Fruit fly (Drosophila melanogaster) whole organism, embryonic: ENCODE data around the gene CG43165.

Experiments used
- Aef1 ChIP-seq: fragments of 200-800 bp; sonication (Bioruptor generic); IDR thresholded peaks from 3 replicates; pipeline ENCODE4 v1.3.6; 2022; ENCODE audit warnings: missing biosample characterization, missing genetic modification characterization
- CG1024 ChIP-seq: fragments of 200-800 bp; sonication (Bioruptor generic); IDR thresholded peaks from 2 replicates; pipeline ENCODE4 v1.3.6; 2022; ENCODE audit warnings: missing biosample characterization, missing genetic modification characterization
- CG10321 ChIP-seq: fragments of 200-800 bp; sonication (Bioruptor generic); IDR thresholded peaks from 2 replicates; pipeline ENCODE4 v1.3.6; 2022; ENCODE audit warnings: missing biosample characterization, missing genetic modification characterization
- CG11504 ChIP-seq: fragments of 200-800 bp; sonication (Bioruptor generic); optimal IDR thresholded peaks from 3 replicates; lab custom pipeline; 2019; ENCODE audit warnings: missing biosample characterization, mild to moderate bottlenecking, missing genetic modification characterization, moderate library complexity
- CG12236 ChIP-seq: fragments of 200-800 bp; sonication (Bioruptor generic); optimal IDR thresholded peaks from 2 replicates; lab custom pipeline; 2016; ENCODE audit warnings: missing biosample characterization, missing genetic modification characterization
- CG12391 ChIP-seq: fragments of 200-800 bp; sonication (Bioruptor generic); optimal IDR thresholded peaks from 3 replicates; lab custom pipeline; 2018; ENCODE audit warnings: missing biosample characterization, mild to moderate bottlenecking, missing genetic modification characterization, moderate library complexity
- CG13624 ChIP-seq: fragments of 200-800 bp; sonication (Bioruptor generic); optimal IDR thresholded peaks from 2 replicates; lab custom pipeline; 2016; ENCODE audit warnings: missing biosample characterization, missing genetic modification characterization
- CG13894 ChIP-seq: fragments of 200-800 bp; sonication (Bioruptor generic); optimal IDR thresholded peaks from 3 replicates; lab custom pipeline; 2018; ENCODE audit warnings: missing biosample characterization, mild to moderate bottlenecking, missing genetic modification characterization, moderate library complexity
- CG16863 ChIP-seq: fragments of 200-800 bp; sonication (Bioruptor generic); optimal IDR thresholded peaks from 3 replicates; lab custom pipeline; 2016; ENCODE audit warnings: missing biosample characterization, missing genetic modification characterization
- CG17359 ChIP-seq: fragments of 200-800 bp; sonication (Bioruptor generic); optimal IDR thresholded peaks from 3 replicates; lab custom pipeline; 2018; ENCODE audit warnings: missing biosample characterization, mild to moderate bottlenecking, missing genetic modification characterization, moderate library complexity
- CG18599 ChIP-seq: fragments of 200-800 bp; sonication (Bioruptor generic); optimal IDR thresholded peaks from 3 replicates; lab custom pipeline; 2017; ENCODE audit warnings: missing biosample characterization, missing genetic modification characterization, mild to moderate bottlenecking, moderate library complexity, missing genetic modification reagents
- CG2120 ChIP-seq: fragments of 200-800 bp; sonication (Bioruptor generic); optimal IDR thresholded peaks from 3 replicates; lab custom pipeline; 2016; ENCODE audit warnings: missing biosample characterization, missing genetic modification characterization
- CG3995 ChIP-seq: fragments of 200-800 bp; sonication (Bioruptor generic); optimal IDR thresholded peaks from 3 replicates; lab custom pipeline; 2016; ENCODE audit warnings: missing biosample characterization, missing genetic modification characterization
- CG6175 ChIP-seq: fragments of 200-800 bp; sonication (Bioruptor generic); IDR thresholded peaks from 3 replicates; pipeline ENCODE4 v1.3.6; 2022; ENCODE audit warnings: missing biosample characterization, missing genetic modification characterization
- CG8388 ChIP-seq: fragments of 200-800 bp; sonication (Bioruptor generic); optimal IDR thresholded peaks from 2 replicates; lab custom pipeline; 2019; ENCODE audit warnings: missing biosample characterization, mild to moderate bottlenecking, missing genetic modification characterization, moderate library complexity
- CG9876 ChIP-seq: fragments of 200-800 bp; sonication (Bioruptor generic); optimal IDR thresholded peaks from 2 replicates; lab custom pipeline; 2016; ENCODE audit warnings: missing biosample characterization, missing genetic modification characterization
- Chrac-16 ChIP-seq: fragments of 200-800 bp; sonication (Bioruptor generic); optimal IDR thresholded peaks from 3 replicates; lab custom pipeline; 2016; ENCODE audit warnings: missing biosample characterization, missing genetic modification characterization
- MTF-1 ChIP-seq: fragments of 200-800 bp; sonication (Bioruptor generic); optimal IDR thresholded peaks from 2 replicates; lab custom pipeline; 2018; ENCODE audit warnings: missing biosample characterization, mild to moderate bottlenecking, missing genetic modification characterization, borderline replicate concordance
- Meics ChIP-seq: fragments of 200-800 bp; sonication (Bioruptor generic); optimal IDR thresholded peaks from 2 replicates; lab custom pipeline; 2017; ENCODE audit warnings: missing biosample characterization, mild to moderate bottlenecking, missing genetic modification characterization
- Mes4 ChIP-seq: fragments of 200-800 bp; sonication (Bioruptor generic); optimal IDR thresholded peaks from 2 replicates; lab custom pipeline; 2016; ENCODE audit warnings: missing biosample characterization, missing genetic modification characterization
- Neu2 ChIP-seq: fragments of 200-800 bp; sonication (Bioruptor generic); optimal IDR thresholded peaks from 3 replicates; lab custom pipeline; 2016; ENCODE audit warnings: missing biosample characterization, missing genetic modification characterization, borderline replicate concordance
- Pdp1 ChIP-seq, 2 experiments: fragments of 200-800 bp; sonication (Bioruptor generic); optimal IDR thresholded peaks; 3 replicates each; lab custom pipeline; 2016; ENCODE audit warnings: missing biosample characterization in 2 of 2, missing genetic modification characterization in 2 of 2, mild to moderate bottlenecking in 1 of 2, moderate library complexity in 1 of 2
- Side ChIP-seq: fragments of 200-800 bp; sonication (Bioruptor generic); optimal IDR thresholded peaks from 2 replicates; lab custom pipeline; 2016; ENCODE audit warnings: missing biosample characterization, missing genetic modification characterization
- ab ChIP-seq: fragments of 200-800 bp; sonication (Bioruptor generic); optimal IDR thresholded peaks from 2 replicates; lab custom pipeline; 2016; ENCODE audit warnings: missing biosample characterization, missing genetic modification characterization
- abd-A ChIP-seq: fragments of 200-800 bp; sonication (Bioruptor generic); optimal IDR thresholded peaks from 3 replicates; lab custom pipeline; 2019; ENCODE audit warnings: missing biosample characterization, mild to moderate bottlenecking, missing genetic modification characterization, moderate library complexity
- btn ChIP-seq: fragments of 200-800 bp; sonication (Bioruptor generic); optimal IDR thresholded peaks from 2 replicates; lab custom pipeline; 2016; ENCODE audit warnings: missing biosample characterization, missing genetic modification characterization
- croc ChIP-seq: fragments of 200-800 bp; sonication (Bioruptor generic); conservative IDR thresholded peaks from 3 replicates; pipeline ENCODE4 v1.3.6; 2022; ENCODE audit warnings: missing biosample characterization, missing genetic modification characterization
- dimm ChIP-seq: fragments of 200-800 bp; sonication (Bioruptor generic); IDR thresholded peaks from 2 replicates; pipeline ENCODE4 v1.3.6; 2022; ENCODE audit warnings: missing biosample characterization, missing genetic modification characterization
- esg ChIP-seq: fragments of 200-800 bp; sonication (Bioruptor generic); conservative IDR thresholded peaks from 2 replicates; pipeline ENCODE4 v1.3.6; 2022; ENCODE audit warnings: missing biosample characterization, missing genetic modification characterization
- gem ChIP-seq: fragments of 200-800 bp; sonication (Bioruptor generic); optimal IDR thresholded peaks from 2 replicates; lab custom pipeline; 2019; ENCODE audit warnings: missing biosample characterization, mild to moderate bottlenecking, missing genetic modification characterization, moderate library complexity
- gro ChIP-seq: fragments of 200-800 bp; sonication (Bioruptor generic); optimal IDR thresholded peaks from 2 replicates; lab custom pipeline; 2016; ENCODE audit warnings: missing biosample characterization, missing genetic modification characterization
- hb ChIP-seq: fragments of 200-800 bp; sonication (Bioruptor generic); IDR thresholded peaks from 3 replicates; pipeline ENCODE4 v1.3.6; 2022; ENCODE audit warnings: missing biosample characterization, missing genetic modification characterization; ENCODE audit not compliant: partially characterized antibody
- hbn ChIP-seq: fragments of 200-800 bp; sonication (Bioruptor generic); IDR thresholded peaks from 2 replicates; pipeline ENCODE4 v1.3.6; 2022; ENCODE audit warnings: missing biosample characterization, missing genetic modification characterization; ENCODE audit not compliant: partially characterized antibody
- kni ChIP-seq: fragments of 200-800 bp; sonication (Bioruptor generic); optimal IDR thresholded peaks from 3 replicates; lab custom pipeline; 2017; ENCODE audit warnings: mild to moderate bottlenecking, missing biosample characterization, missing genetic modification reagents, missing genetic modification characterization
- knrl ChIP-seq: fragments of 200-800 bp; sonication (Bioruptor generic); IDR thresholded peaks from 3 replicates; pipeline ENCODE4 v1.3.6; 2022; ENCODE audit warnings: missing biosample characterization, missing genetic modification characterization; ENCODE audit not compliant: partially characterized antibody
- lab ChIP-seq: fragments of 200-800 bp; sonication (Bioruptor generic); optimal IDR thresholded peaks from 3 replicates; lab custom pipeline; 2017; ENCODE audit warnings: missing biosample characterization, missing genetic modification characterization, mild to moderate bottlenecking, moderate library complexity, missing genetic modification reagents
- mirr ChIP-seq: fragments of 200-800 bp; sonication (Bioruptor generic); optimal IDR thresholded peaks from 3 replicates; lab custom pipeline; 2018; ENCODE audit warnings: missing biosample characterization, mild to moderate bottlenecking, missing genetic modification characterization
- mld ChIP-seq: fragments of 200-800 bp; sonication (Bioruptor generic); IDR thresholded peaks from 3 replicates; pipeline ENCODE4 v1.3.6; 2022; ENCODE audit warnings: missing biosample characterization, missing genetic modification characterization; ENCODE audit not compliant: partially characterized antibody
- nerfin-1 ChIP-seq: fragments of 200-800 bp; sonication (Bioruptor generic); optimal IDR thresholded peaks from 3 replicates; lab custom pipeline; 2019; ENCODE audit warnings: missing biosample characterization, mild to moderate bottlenecking, missing genetic modification characterization, moderate library complexity
- pnt ChIP-seq: fragments of 200-800 bp; sonication (Bioruptor generic); optimal IDR thresholded peaks from 3 replicates; lab custom pipeline; 2016; ENCODE audit warnings: missing biosample characterization, missing genetic modification characterization
- prd ChIP-seq, 3 experiments: fragments of >200 bp in 2 of 3; fragments of 200-800 bp in 1 of 3; sonication (Bioruptor generic) in 1 of 3; optimal IDR thresholded peaks in 2 of 3; IDR thresholded peaks in 1 of 3; 2 replicates in 2 of 3; 3 replicates in 1 of 3; pipeline versions ENCODE4 v1.3.6 to Lab custom; 2017 to 2022; ENCODE audit warnings: missing biosample characterization in 1 of 3, missing genetic modification characterization in 1 of 3
- pum ChIP-seq: fragments of 200-800 bp; sonication (Bioruptor generic); optimal IDR thresholded peaks from 2 replicates; lab custom pipeline; 2016; ENCODE audit warnings: missing biosample characterization, missing genetic modification characterization
- rib ChIP-seq: fragments of 200-800 bp; sonication (Bioruptor generic); IDR thresholded peaks from 2 replicates; pipeline ENCODE4 v1.3.6; 2022; ENCODE audit warnings: missing biosample characterization, missing genetic modification characterization
- run ChIP-seq: fragments of 200-800 bp; sonication (Bioruptor generic); optimal IDR thresholded peaks from 3 replicates; lab custom pipeline; 2018; ENCODE audit warnings: missing biosample characterization, mild to moderate bottlenecking, missing genetic modification characterization
- sens ChIP-seq: fragments of 200-800 bp; sonication (Bioruptor generic); peaks from one replicate; lab custom pipeline; 2016; ENCODE audit warnings: missing biosample characterization, missing genetic modification characterization
- sob ChIP-seq: fragments of 200-800 bp; sonication (Bioruptor generic); IDR thresholded peaks from 2 replicates; pipeline ENCODE4 v1.3.6; 2022; ENCODE audit warnings: missing biosample characterization, missing genetic modification characterization
- ssp ChIP-seq: fragments of 200-800 bp; sonication (Bioruptor generic); IDR thresholded peaks from 2 replicates; pipeline ENCODE4 v1.3.6; 2022; ENCODE audit warnings: missing biosample characterization, missing genetic modification characterization
- zfh2 ChIP-seq: fragments of 200-800 bp; sonication (Bioruptor generic); optimal IDR thresholded peaks from 2 replicates; lab custom pipeline; 2016; ENCODE audit warnings: missing biosample characterization, missing genetic modification characterization

CG43165 gene

dm6 chr2L:3657349-3658142 lies 37.3 kb downstream of the CG43165 start (continued):
- TF ChIP-seq ssp (GFP tag; lab: Robert Waterston, UW) (peak; percentile 36; the same call in 1 of the 2 replicates), Side (GFP tag; lab: Kevin White, UChicago) (peak; percentile 76), CG6175 (GFP tag; lab: Robert Waterston, UW) (no peak), CG13894 (peak; percentile 83), CG2120 (GFP tag; lab: Kevin White, UChicago) (peak; percentile 52), CG17359 (tag; lab: Kevin White, UChicago) (peak; percentile 58), esg (GFP tag; lab: Robert Waterston, UW) (no peak), CG8388 (GFP tag; lab: Kevin White, UChicago) (peak; percentile 2), croc (peak; percentile 34; the same call in 1 of the 3 replicates), pum (GFP tag; lab: Kevin White, UChicago) (peak; percentile 73), Chrac-16 (GFP tag; lab: Kevin White, UChicago) (peak; percentile 20), CG3995 (peak; percentile 61), btn (GFP tag; lab: Kevin White, UChicago) (no peak), CG9876 (GFP tag; lab: Kevin White, UChicago) (peak; percentile 52), MTF-1 (GFP tag; lab: Kevin White, UChicago) (peak; percentile 26), gem (tag; lab: Kevin White, UChicago) (peak; percentile 39), Aef1 (GFP tag; lab: Robert Waterston, UW) (peak; percentile 41; the same call in 1 of the 3 replicates), Meics (GFP tag; lab: Kevin White, UChicago) (peak; percentile 41), CG11504 (tag; lab: Kevin White, UChicago) (peak; percentile 47), CG16863 (peak; percentile 59), knrl (GFP tag; lab: Robert Waterston, UW) (peak; percentile 80), Mes4 (GFP tag; lab: Kevin White, UChicago) (peak; percentile 50), CG12391 (tag; lab: Kevin White, UChicago) (peak; percentile 40), lab (GFP tag; lab: Kevin White, UChicago) (peak; percentile 65), hbn (no peak), CG1024 (GFP tag; lab: Robert Waterston, UW) (peak; percentile 62), mld (GFP tag; lab: Robert Waterston, UW) (no peak), nerfin-1 (tag; lab: Kevin White, UChicago) (peak; percentile 100), Neu2 (GFP tag; lab: Kevin White, UChicago) (no peak), pnt (GFP tag; lab: Kevin White, UChicago) (peak; percentile 62), rib (GFP tag; lab: Robert Waterston, UW) (no peak), CG10321 (peak; percentile 69), zfh2 (peak; percentile 32), abd-A (tag; lab: Kevin White, UChicago) (peak; percentile 72), mirr (GFP tag; lab: Kevin White, UChicago) (peak; percentile 56), CG18599 (GFP tag; lab: Kevin White, UChicago) (peak; percentile 48), run (tag; lab: Kevin White, UChicago) (peak; percentile 11), kni (GFP tag; lab: Kevin White, UChicago) (peak; percentile 14), gro (GFP tag; lab: Kevin White, UChicago) (peak; percentile 14), ab (GFP tag; lab: Kevin White, UChicago) (no peak), Pdp1 (GFP tag; optimal IDR thresholded peaks at IDR 0.05; lab: Kevin White, UChicago) (peak; percentile 50 to 74), sens (peak; percentile 95), dimm (no peak), CG13624 (GFP tag; lab: Kevin White, UChicago) (peak; percentile 70), sob (GFP tag; lab: Robert Waterston, UW) (peak; percentile 74), prd (optimal IDR thresholded peaks at IDR 0.05; lab: Kevin White, UChicago) (no peak), prd (GFP tag; IDR thresholded peaks at IDR 0.05; lab: Robert Waterston, UW) (peak; percentile 72), CG12236 (GFP tag; lab: Kevin White, UChicago) (peak; percentile 18), hb (GFP tag; lab: Robert Waterston, UW) (no peak)
